Worm (Caenorhabditis elegans): ENCODE results near the gene abu-4.

The abu-4 gene

DNA sequence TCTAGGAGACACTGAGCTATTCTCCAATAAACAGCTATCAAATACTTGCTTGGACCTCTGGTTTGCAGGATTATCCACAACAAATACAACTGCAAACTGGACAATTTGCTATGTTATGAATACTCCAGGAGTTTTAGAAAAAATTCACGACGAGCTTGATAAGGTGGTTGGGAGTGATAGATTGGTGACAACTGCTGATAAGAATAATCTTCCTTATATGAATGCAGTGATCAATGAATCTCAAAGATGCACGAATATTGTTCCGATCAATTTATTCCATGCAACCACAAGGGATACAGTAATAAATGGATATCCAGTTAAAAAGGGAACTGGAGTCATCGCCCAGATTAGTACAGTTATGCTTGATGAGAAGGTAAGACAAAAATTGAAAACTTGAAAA is 22.9 kb upstream of the abu-4 start:
- TF ChIP-seq R02D3.7 (tag; optimal IDR thresholded peaks at IDR 0.05), result no peak
- no peak for TF ChIP-seq lin-39 (tag; optimal IDR thresholded peaks at IDR 0.05)
- peak; percentile 13 for TF ChIP-seq pqm-1 (tag; optimal IDR thresholded peaks at IDR 0.05)
- TF ChIP-seq nhr-11 (tag; optimal IDR thresholded peaks at IDR 0.05), result no peak
- peak; percentile 55 for TF ChIP-seq elt-2 (tag; optimal IDR thresholded peaks at IDR 0.05)

DNA sequence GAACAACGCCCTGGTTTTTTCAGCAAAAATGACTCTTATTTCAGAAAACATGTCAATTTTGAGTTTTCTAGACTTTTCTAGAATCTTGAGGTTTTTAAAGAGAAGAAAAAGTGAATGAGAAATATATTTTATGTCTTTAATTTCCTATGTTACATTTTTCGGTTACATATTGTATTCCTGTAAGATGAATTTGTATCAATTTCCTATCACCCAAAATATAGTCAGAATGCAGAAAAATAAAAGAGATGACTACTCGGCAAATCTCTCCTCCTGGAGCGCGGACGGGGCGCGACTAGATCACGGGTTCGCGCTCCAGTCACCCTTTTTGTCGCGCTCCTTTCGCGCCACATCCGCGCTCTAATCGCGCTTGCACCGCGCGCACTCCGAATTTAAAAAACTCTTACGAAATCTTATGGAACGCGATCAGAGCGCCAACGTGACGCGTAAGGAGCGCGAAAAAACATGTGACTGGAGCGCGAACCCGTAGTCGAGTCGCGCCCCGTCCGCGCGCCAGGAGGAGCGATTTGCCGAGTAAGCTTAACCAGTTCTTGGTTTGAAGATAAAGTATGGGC is 20.0 kb upstream of the abu-4 start, which contains the start of gene str-253:
Gene str-253, minus strand, starts transcription at position 51 of the 572 bp plus-strand sequence.
- no peak for TF ChIP-seq elt-1 (tag; optimal IDR thresholded peaks at IDR 0.05)
- no peak for TF ChIP-seq fos-1 (tag; optimal IDR thresholded peaks at IDR 0.05)
- no peak for TF ChIP-seq ztf-4 (tag; optimal IDR thresholded peaks at IDR 0.05)
- no peak for TF ChIP-seq ceh-28 (tag; optimal IDR thresholded peaks at IDR 0.05)
- TF ChIP-seq egl-27 (tag; optimal IDR thresholded peaks at IDR 0.05), result no peak
- TF ChIP-seq unc-62 (GFP tag; optimal IDR thresholded peaks at IDR 0.05), result no peak
- no peak for TF ChIP-seq ceh-16 (tag; optimal IDR thresholded peaks at IDR 0.05)
- no peak for TF ChIP-seq mdl-1 (tag; optimal IDR thresholded peaks at IDR 0.05)
- TF ChIP-seq nhr-12 (tag; optimal IDR thresholded peaks at IDR 0.05), result no peak
- no peak for TF ChIP-seq ceh-82 (tag; optimal IDR thresholded peaks at IDR 0.05)
- TF ChIP-seq ZK546.5 (tag; optimal IDR thresholded peaks at IDR 0.05), result no peak
- TF ChIP-seq nhr-23 (tag; optimal IDR thresholded peaks at IDR 0.05), result no peak
- TF ChIP-seq zag-1 (tag; optimal IDR thresholded peaks at IDR 0.05), result no peak
- TF ChIP-seq mml-1 (tag; optimal IDR thresholded peaks at IDR 0.05), result no peak

DNA sequence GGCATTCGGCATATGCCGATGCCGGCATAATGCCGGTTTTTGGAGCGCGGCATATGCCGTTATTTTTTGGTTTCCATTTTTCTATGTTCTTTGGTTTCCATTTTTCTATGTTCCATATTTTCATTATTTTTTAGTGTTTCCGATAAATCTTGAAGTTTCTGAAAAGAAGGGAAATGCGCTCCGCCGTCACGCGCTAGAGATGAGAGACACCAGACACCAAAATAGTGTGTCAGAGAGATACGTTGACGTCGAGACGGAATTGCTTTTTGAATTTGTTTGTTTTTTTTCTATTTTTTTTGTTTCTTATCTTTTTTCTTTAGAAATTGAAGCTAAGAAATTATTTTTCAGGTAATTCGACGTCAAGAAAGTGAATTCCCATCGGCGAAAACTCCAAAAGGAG is 19.5 kb upstream of the abu-4 start, which contains the start of gene F41B5.1:
Gene F41B5.1, plus strand, starts transcription at position 343 of the 400 bp plus-strand sequence.
- peak; percentile 15 for TF ChIP-seq hmg-11 (tag; optimal IDR thresholded peaks at IDR 0.05)

DNA sequence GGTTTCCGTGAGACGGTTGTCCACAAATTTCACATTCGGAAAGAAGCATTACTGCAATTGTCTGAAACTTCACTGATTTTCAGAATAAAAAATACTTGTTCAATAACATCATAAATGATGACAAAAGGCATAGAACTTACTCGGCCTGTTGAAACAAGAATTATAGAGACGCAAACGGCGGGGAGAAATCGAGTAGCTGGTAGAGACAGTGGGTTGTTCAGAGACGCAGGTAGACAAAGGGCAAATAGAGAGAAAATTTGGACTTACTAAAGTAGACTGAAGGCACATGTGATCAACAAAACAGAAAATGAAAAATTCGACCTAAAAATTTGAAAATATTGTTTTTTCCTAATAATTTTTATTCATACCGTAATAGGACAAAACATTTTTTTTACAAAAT is 14.9 kb upstream of the abu-4 start, which contains the start of gene nhr-182:
Gene nhr-182, minus strand, starts transcription at position 178 of the 400 bp plus-strand sequence.
- TF ChIP-seq skn-1 (tag; optimal IDR thresholded peaks at IDR 0.05) (peak; percentile 89), nfya-1 (tag; optimal IDR thresholded peaks at IDR 0.05; ENCODE audit: insufficient read depth) (peak; percentile 16), nhr-28 (tag; optimal IDR thresholded peaks at IDR 0.05) (no peak), ZK546.5 (tag; optimal IDR thresholded peaks at IDR 0.05) (no peak), egl-27 (tag; optimal IDR thresholded peaks at IDR 0.05) (no peak), zag-1 (tag; optimal IDR thresholded peaks at IDR 0.05) (no peak), nhr-43 (tag; optimal IDR thresholded peaks at IDR 0.05; ENCODE audit: poor library complexity, severe bottlenecking) (no peak), elt-2 (tag; optimal IDR thresholded peaks at IDR 0.05) (peak; percentile 28), nhr-11 (tag; optimal IDR thresholded peaks at IDR 0.05) (no peak), daf-12 (tag; optimal IDR thresholded peaks at IDR 0.05) (no peak), pha-4 (tag; optimal IDR thresholded peaks at IDR 0.05) (peak; percentile 83), elt-1 (tag; optimal IDR thresholded peaks at IDR 0.05) (no peak), egl-5 (tag; optimal IDR thresholded peaks at IDR 0.05) (no peak), unc-39 (tag; optimal IDR thresholded peaks at IDR 0.05) (no peak), nhr-76 (tag; optimal IDR thresholded peaks at IDR 0.05) (no peak), unc-62 (GFP tag; optimal IDR thresholded peaks at IDR 0.05) (no peak), nhr-23 (tag; optimal IDR thresholded peaks at IDR 0.05) (peak; percentile 3), tbx-2 (tag; optimal IDR thresholded peaks at IDR 0.05) (no peak)

DNA sequence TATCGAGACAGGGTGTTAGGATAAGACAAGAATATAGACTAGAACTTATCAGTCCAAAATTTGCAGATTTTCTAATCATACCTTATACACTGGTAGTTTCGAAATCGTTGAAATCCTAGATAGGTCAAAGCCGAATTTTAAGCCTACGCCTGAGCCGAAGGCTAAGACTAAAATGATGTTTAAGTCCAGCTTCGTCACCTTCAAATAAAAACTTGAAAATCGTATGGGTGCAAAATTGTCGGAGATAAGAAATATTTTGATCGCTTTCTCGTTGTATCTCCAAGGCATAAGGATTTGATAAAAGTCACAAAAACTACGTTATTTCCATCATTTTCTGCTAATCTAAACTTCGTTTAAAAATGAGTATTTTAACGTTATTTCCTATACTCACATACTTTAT is 14.0 kb upstream of the abu-4 start, which contains the start of gene F41B5.12:
Gene F41B5.12, plus strand, starts transcription at position 301 of the 400 bp plus-strand sequence.
- no peak for TF ChIP-seq aly-2 (tag; optimal IDR thresholded peaks at IDR 0.05)
- TF ChIP-seq nhr-28 (tag; optimal IDR thresholded peaks at IDR 0.05), result no peak
- TF ChIP-seq hmg-11 (tag; optimal IDR thresholded peaks at IDR 0.05), result no peak
- TF ChIP-seq fos-1 (tag; optimal IDR thresholded peaks at IDR 0.05), result no peak
- TF ChIP-seq ceh-9 (tag; optimal IDR thresholded peaks at IDR 0.05), result no peak

DNA sequence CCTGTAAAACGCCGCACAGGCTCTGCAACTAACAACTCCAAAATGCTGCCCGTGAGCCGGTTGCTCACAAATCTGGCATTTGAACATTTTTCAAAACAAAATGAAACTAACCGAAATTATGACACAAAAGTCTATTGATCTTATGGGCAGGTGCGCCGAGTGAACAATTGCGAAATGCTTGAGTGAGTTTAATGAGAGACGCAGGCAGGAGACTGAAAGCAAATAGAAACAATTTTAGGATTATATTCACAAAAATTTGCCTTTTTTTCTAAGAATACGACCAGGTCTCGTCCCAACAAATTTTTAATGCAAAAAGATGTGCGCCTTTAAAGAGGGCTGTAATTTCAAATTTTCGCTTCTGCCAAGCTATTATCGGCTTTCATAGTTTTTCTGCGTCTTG is 10.2 kb upstream of the abu-4 start, which contains the start of gene nhr-183:
Gene nhr-183, minus strand, starts transcription at position 180 of the 400 bp plus-strand sequence.
- no peak for TF ChIP-seq nhr-77 (tag; optimal IDR thresholded peaks at IDR 0.05)
- no peak for TF ChIP-seq mdl-1 (tag; optimal IDR thresholded peaks at IDR 0.05)
- TF ChIP-seq ama-1 (optimal IDR thresholded peaks at IDR 0.05), result no peak
- no peak for TF ChIP-seq ceh-9 (tag; optimal IDR thresholded peaks at IDR 0.05)
- TF ChIP-seq pha-4 (tag; optimal IDR thresholded peaks at IDR 0.05), result peak; percentile 46
- TF ChIP-seq nhr-12 (tag; optimal IDR thresholded peaks at IDR 0.05), result no peak
- TF ChIP-seq nhr-43 (tag; optimal IDR thresholded peaks at IDR 0.05; ENCODE audit: poor library complexity, severe bottlenecking), result no peak

All from whole organism, L3 larva.